Fruit fly (Drosophila melanogaster): Measurements from ENCODE around the gene ema.

The ema gene

dm6 chr3R:16469501-16470263 is 28.2 kb upstream of the ema start, which contains the start of the genes CG42232 and CSN5 (continued):
- TF ChIP-seq CG1602 (GFP tag; optimal IDR thresholded peaks at IDR 0.05) (peak; percentile 67), CG12104 (GFP tag; optimal IDR thresholded peaks at IDR 0.05) (peak; percentile 63), pb (GFP tag; optimal IDR thresholded peaks at IDR 0.05) (no peak), gcm (GFP tag; optimal IDR thresholded peaks at IDR 0.05) (no peak), NfI (GFP tag; optimal IDR thresholded peaks at IDR 0.05) (no peak), jumu (GFP tag; optimal IDR thresholded peaks at IDR 0.05) (peak; percentile 54), CG18619 (GFP tag; optimal IDR thresholded peaks at IDR 0.05) (peak; percentile 9), CG10543 (GFP tag; optimal IDR thresholded peaks at IDR 0.05) (no peak), Vsx1 (GFP tag; optimal IDR thresholded peaks at IDR 0.05) (no peak), trh (GFP tag; optimal IDR thresholded peaks at IDR 0.05) (no peak), nmo (GFP tag; optimal IDR thresholded peaks at IDR 0.05) (peak; percentile 84), Dek (tag; optimal IDR thresholded peaks at IDR 0.05) (peak; percentile 28), hkb (optimal IDR thresholded peaks at IDR 0.05) (no peak), hkb (GFP tag; IDR thresholded peaks at IDR 0.05) (peak; percentile 51; the same call in 1 of the 2 replicates), CG12769 (tag; optimal IDR thresholded peaks at IDR 0.05) (no peak), eyg (GFP tag; optimal IDR thresholded peaks at IDR 0.05) (no peak), Ravus (GFP tag; IDR thresholded peaks at IDR 0.05) (no peak), CG14441 (GFP tag; IDR thresholded peaks at IDR 0.05) (peak; percentile 39; the same call in 1 of the 2 replicates), HmgD (GFP tag; optimal IDR thresholded peaks at IDR 0.05) (no peak), wek (GFP tag; optimal IDR thresholded peaks at IDR 0.05) (no peak), C15 (GFP tag; IDR thresholded peaks at IDR 0.05) (no peak), zen2 (GFP tag; IDR thresholded peaks at IDR 0.05; ENCODE audit: partially characterized antibody) (no peak), jigr1 (GFP tag; IDR thresholded peaks at IDR 0.05) (no peak), p53 (GFP tag; optimal IDR thresholded peaks at IDR 0.05) (peak; percentile 49), CG10366 (GFP tag; IDR thresholded peaks at IDR 0.05) (no peak; the same call in 1 of the 2 replicates), CG34422 (GFP tag; IDR thresholded peaks at IDR 0.05) (peak; percentile 21; the same call in 1 of the 3 replicates), Hmr (GFP tag; optimal IDR thresholded peaks at IDR 0.05) (peak; percentile 51), CG13624 (GFP tag; optimal IDR thresholded peaks at IDR 0.05) (no peak), CG3163 (GFP tag; optimal IDR thresholded peaks at IDR 0.05) (no peak), unc-4 (GFP tag; IDR thresholded peaks at IDR 0.05; ENCODE audit: partially characterized antibody) (peak; percentile 50; the same call in 1 of the 2 replicates), pho (GFP tag; optimal IDR thresholded peaks at IDR 0.05) (peak; percentile 55), CG30431 (GFP tag; optimal IDR thresholded peaks at IDR 0.05) (no peak), Opbp (GFP tag; IDR thresholded peaks at IDR 0.05; ENCODE audit: partially characterized antibody) (no peak; the same call in 2 of the 3 replicates), Bdp1 (GFP tag; optimal IDR thresholded peaks at IDR 0.05) (no peak), CG17328 (GFP tag; IDR thresholded peaks at IDR 0.05) (peak; percentile 44; the same call in 1 of the 2 replicates), CG13123 (GFP tag; optimal IDR thresholded peaks at IDR 0.05) (peak; percentile 32), phol (tag; optimal IDR thresholded peaks at IDR 0.05) (peak; percentile 79), chif (GFP tag; optimal IDR thresholded peaks at IDR 0.05) (peak; percentile 28 to 45), ro (GFP tag; IDR thresholded peaks at IDR 0.05) (no peak), Nf-YA (GFP tag; IDR thresholded peaks at IDR 0.05) (no peak), jing (GFP tag; optimal IDR thresholded peaks at IDR 0.05) (no peak), vvl (GFP tag; IDR thresholded peaks at IDR 0.05) (peak; percentile 71), CG6175 (GFP tag; IDR thresholded peaks at IDR 0.05) (no peak), CG4820 (GFP tag; optimal IDR thresholded peaks at IDR 0.05) (peak; percentile 54), da (GFP tag; optimal IDR thresholded peaks at IDR 0.05) (no peak), tgo (GFP tag; IDR thresholded peaks at IDR 0.05) (peak; percentile 39; the same call in 1 of the 3 replicates), D (optimal IDR thresholded peaks at IDR 0.05) (no peak), D (GFP tag; optimal IDR thresholded peaks at IDR 0.05) (no peak), CG16815 (GFP tag; optimal IDR thresholded peaks at IDR 0.05) (peak; percentile 19), CkIIα-i1 (GFP tag; IDR thresholded peaks at IDR 0.05) (no peak)
